Worm (Caenorhabditis elegans) whole organism, late embryonic: ENCODE data around the gene fbxa-179.

Source experiments
- F13H6.1 ChIP-seq: sonication (generic microtip); optimal IDR thresholded peaks from 2 replicates; lab custom pipeline; 2016; ENCODE audit warnings: missing genetic modification characterization, missing compliant biosample characterization
- K02D7.2 ChIP-seq: sonication (generic microtip); optimal IDR thresholded peaks from 2 replicates; lab custom pipeline; 2017; ENCODE audit warnings: mild to moderate bottlenecking, missing genetic modification characterization, missing compliant biosample characterization
- K09A11.1 ChIP-seq: sonication (generic microtip); optimal IDR thresholded peaks from 2 replicates; lab custom pipeline; 2017; ENCODE audit warnings: antibody characterized with exemption, mild to moderate bottlenecking, missing genetic modification characterization, missing compliant biosample characterization; ENCODE audit not compliant: insufficient read depth
- T23F11.4 ChIP-seq: fragments of 200-800 bp; sonication (Bioruptor generic); optimal IDR thresholded peaks from 2 replicates; lab custom pipeline; 2018; ENCODE audit warnings: mild to moderate bottlenecking, missing genetic modification characterization, missing compliant biosample characterization
- ahr-1 ChIP-seq: sonication (generic microtip); optimal IDR thresholded peaks from 2 replicates; lab custom pipeline; 2016; ENCODE audit warnings: missing genetic modification characterization, missing compliant biosample characterization
- ceh-18 ChIP-seq: sonication (generic microtip); optimal IDR thresholded peaks from 2 replicates; lab custom pipeline; 2016; ENCODE audit warnings: missing genetic modification characterization, missing compliant biosample characterization
- ceh-19 ChIP-seq: fragments of 200-800 bp; sonication (Bioruptor generic); optimal IDR thresholded peaks from 2 replicates; lab custom pipeline; 2018; ENCODE audit warnings: mild to moderate bottlenecking, missing genetic modification characterization, missing compliant biosample characterization
- ceh-2 ChIP-seq: sonication (generic microtip); optimal IDR thresholded peaks from 2 replicates; lab custom pipeline; 2016; ENCODE audit warnings: missing genotype, missing genetic modification characterization, missing compliant biosample characterization
- ceh-22 ChIP-seq: sonication (generic microtip); optimal IDR thresholded peaks from 2 replicates; lab custom pipeline; 2017; ENCODE audit warnings: missing biosample characterization, missing genetic modification characterization
- ceh-30 ChIP-seq: fragments of 150-350 bp; optimal IDR thresholded peaks from 2 replicates; lab custom pipeline; 2014; ENCODE audit warnings: missing biosample characterization, missing genetic modification characterization
- ceh-31 ChIP-seq: sonication (generic microtip); optimal IDR thresholded peaks from 2 replicates; lab custom pipeline; 2016; ENCODE audit warnings: missing genetic modification characterization, missing compliant biosample characterization
- ceh-34 ChIP-seq: sonication (generic microtip); optimal IDR thresholded peaks from 2 replicates; lab custom pipeline; 2016; ENCODE audit warnings: mild to moderate bottlenecking, missing genetic modification characterization, missing compliant biosample characterization
- ceh-45 ChIP-seq: fragments of 200-800 bp; sonication (Bioruptor generic); IDR thresholded peaks from 2 replicates; pipeline ENCODE4 v1.3.6; 2022; ENCODE audit warnings: missing genetic modification reagents, missing genetic modification characterization, missing compliant biosample characterization
- ceh-48 ChIP-seq: sonication (generic microtip); optimal IDR thresholded peaks from 2 replicates; lab custom pipeline; 2016; ENCODE audit warnings: missing genetic modification characterization, inconsistent platforms, missing compliant biosample characterization
- ceh-6 ChIP-seq: fragments of 200-800 bp; sonication (Bioruptor generic); optimal IDR thresholded peaks from 2 replicates; lab custom pipeline; 2018; ENCODE audit warnings: mild to moderate bottlenecking, missing genetic modification characterization, missing compliant biosample characterization
- ceh-9 ChIP-seq: sonication (generic microtip); optimal IDR thresholded peaks from 2 replicates; lab custom pipeline; 2016; ENCODE audit warnings: mild to moderate bottlenecking, missing genetic modification characterization, inconsistent platforms, missing compliant biosample characterization
- dmd-4 ChIP-seq: sonication (generic microtip); optimal IDR thresholded peaks from 2 replicates; lab custom pipeline; 2016; ENCODE audit warnings: borderline replicate concordance, missing genetic modification characterization, missing compliant biosample characterization
- dve-1 ChIP-seq: sonication (generic microtip); optimal IDR thresholded peaks from 2 replicates; lab custom pipeline; 2017; ENCODE audit warnings: antibody characterized with exemption, mild to moderate bottlenecking, missing genetic modification characterization, missing compliant biosample characterization
- elt-4 ChIP-seq: sonication (generic microtip); optimal IDR thresholded peaks from 2 replicates; lab custom pipeline; 2016; ENCODE audit warnings: missing genetic modification characterization, missing compliant biosample characterization
- ets-4 ChIP-seq: sonication (generic microtip); optimal IDR thresholded peaks from 2 replicates; lab custom pipeline; 2016; ENCODE audit warnings: missing genetic modification characterization, missing compliant biosample characterization
- fax-1 ChIP-seq: sonication (generic microtip); optimal IDR thresholded peaks from 2 replicates; lab custom pipeline; 2016; ENCODE audit warnings: missing genotype, missing genetic modification characterization, missing compliant biosample characterization
- fkh-10 ChIP-seq: fragments of 150-350 bp; optimal IDR thresholded peaks from 2 replicates; lab custom pipeline; 2014; ENCODE audit warnings: missing biosample characterization, missing genetic modification reagents, missing genetic modification characterization
- fkh-6 ChIP-seq: sonication (generic microtip); optimal IDR thresholded peaks from 2 replicates; lab custom pipeline; 2016; ENCODE audit warnings: missing genetic modification characterization, missing compliant biosample characterization
- gmeb-2 ChIP-seq: sonication (generic microtip); optimal IDR thresholded peaks from 2 replicates; lab custom pipeline; 2016; ENCODE audit warnings: missing genetic modification characterization, inconsistent platforms, missing compliant biosample characterization
- hlh-30 ChIP-seq: sonication (generic microtip); optimal IDR thresholded peaks from 2 replicates; lab custom pipeline; 2017; ENCODE audit warnings: antibody characterized with exemption, missing genetic modification characterization, missing compliant biosample characterization; ENCODE audit not compliant: insufficient read depth
- hlh-8 ChIP-seq: sonication (generic microtip); optimal IDR thresholded peaks from 2 replicates; lab custom pipeline; 2016; ENCODE audit warnings: missing genotype, missing genetic modification characterization, missing compliant biosample characterization
- lim-6 ChIP-seq: sonication (generic microtip); optimal IDR thresholded peaks from 2 replicates; lab custom pipeline; 2016; ENCODE audit warnings: missing genetic modification characterization, missing compliant biosample characterization
- lin-11 ChIP-seq: fragments of 200-800 bp; sonication (Bioruptor generic); optimal IDR thresholded peaks from 2 replicates; lab custom pipeline; 2018; ENCODE audit warnings: mild to moderate bottlenecking, missing genetic modification characterization, missing compliant biosample characterization
- madf-2 ChIP-seq: sonication (generic microtip); optimal IDR thresholded peaks from 2 replicates; lab custom pipeline; 2017; ENCODE audit warnings: missing genetic modification characterization, missing compliant biosample characterization
- mec-3 ChIP-seq: sonication (generic microtip); optimal IDR thresholded peaks from 2 replicates; lab custom pipeline; 2016; ENCODE audit warnings: borderline replicate concordance, missing genetic modification characterization, missing compliant biosample characterization
- nfya-1 ChIP-seq: sonication (generic microtip); optimal IDR thresholded peaks from 2 replicates; lab custom pipeline; 2017; ENCODE audit warnings: missing genetic modification characterization, mild to moderate bottlenecking, missing compliant biosample characterization, antibody characterized with exemption, moderate library complexity
- pat-9 ChIP-seq: fragments of 200-800 bp; sonication (Bioruptor generic); optimal IDR thresholded peaks from 2 replicates; lab custom pipeline; 2018; ENCODE audit warnings: mild to moderate bottlenecking, missing genetic modification characterization, moderate library complexity, missing compliant biosample characterization
- pax-1 ChIP-seq: fragments of 150-350 bp; optimal IDR thresholded peaks from 2 replicates; lab custom pipeline; 2014; ENCODE audit warnings: missing biosample characterization, missing genetic modification characterization
- pros-1 ChIP-seq: fragments of 150-350 bp; optimal IDR thresholded peaks from 2 replicates; lab custom pipeline; 2014; ENCODE audit warnings: missing biosample characterization, missing genetic modification reagents, missing genetic modification characterization
- ref-2 ChIP-seq: sonication (generic microtip); optimal IDR thresholded peaks from 2 replicates; lab custom pipeline; 2016; ENCODE audit warnings: missing genetic modification characterization, missing compliant biosample characterization
- rnt-1 ChIP-seq: sonication (generic microtip); optimal IDR thresholded peaks from 2 replicates; lab custom pipeline; 2016; ENCODE audit warnings: missing genetic modification characterization, missing compliant biosample characterization
- sdc-2 ChIP-seq: sonication (generic microtip); optimal IDR thresholded peaks from 2 replicates; lab custom pipeline; 2016; ENCODE audit warnings: missing genotype, missing genetic modification characterization, missing compliant biosample characterization
- sox-2 ChIP-seq: fragments of 200-800 bp; sonication (Bioruptor generic); IDR thresholded peaks from 2 replicates; pipeline ENCODE4 v1.3.6; 2022; ENCODE audit warnings: missing genetic modification reagents, missing genetic modification characterization, missing compliant biosample characterization
- tbx-7 ChIP-seq: sonication (generic microtip); optimal IDR thresholded peaks from 2 replicates; lab custom pipeline; 2016; ENCODE audit warnings: missing genotype, missing genetic modification characterization, missing compliant biosample characterization
- ttx-3 ChIP-seq: sonication (generic microtip); optimal IDR thresholded peaks from 2 replicates; lab custom pipeline; 2016; ENCODE audit warnings: missing genetic modification reagents, missing genetic modification characterization, missing compliant biosample characterization
- unc-3 ChIP-seq, 2 experiments: fragments of 200-800 bp in 1 of 2; sonication (Bioruptor generic) in 1 of 2; sonication (generic microtip) in 1 of 2; conservative IDR thresholded peaks in 1 of 2; optimal IDR thresholded peaks in 1 of 2; 2 replicates each; pipeline versions ENCODE4 v1.3.6 to Lab custom; 2016 to 2022; ENCODE audit warnings: missing compliant biosample characterization in 2 of 2, missing genetic modification characterization in 2 of 2, missing genetic modification reagents in 1 of 2
- unc-42 ChIP-seq: sonication (generic microtip); optimal IDR thresholded peaks from 2 replicates; lab custom pipeline; 2016; ENCODE audit warnings: missing genotype, missing genetic modification characterization, missing compliant biosample characterization
- unc-55 ChIP-seq: sonication (generic microtip); optimal IDR thresholded peaks from 2 replicates; lab custom pipeline; 2017; ENCODE audit warnings: missing biosample characterization, missing genetic modification reagents, missing genetic modification characterization
- zip-5 ChIP-seq: sonication (generic microtip); optimal IDR thresholded peaks from 2 replicates; lab custom pipeline; 2016; ENCODE audit warnings: missing genetic modification characterization, missing compliant biosample characterization
- ztf-16 ChIP-seq: sonication (generic microtip); optimal IDR thresholded peaks from 2 replicates; lab custom pipeline; 2017; ENCODE audit warnings: missing genetic modification characterization, missing compliant biosample characterization

The fbxa-179 gene

ce11 chrX:14412774-14413173 lies at the start of gene fbxa-179:
fbxa-179 (minus strand) TSS chrX:14412874.
- TF ChIP-seq hlh-30 (tag; lab: Kevin White, UChicago) (no peak), sdc-2 (tag; lab: Kevin White, UChicago) (no peak), ceh-31 (tag; lab: Kevin White, UChicago) (no peak), mec-3 (no peak), fkh-6 (tag; lab: Kevin White, UChicago) (no peak), ceh-30 (no peak), unc-3 (GFP tag; conservative IDR thresholded peaks at IDR 0.05; lab: Robert Waterston, UW) (no peak), unc-3 (tag; optimal IDR thresholded peaks at IDR 0.05; lab: Kevin White, UChicago) (no peak), pat-9 (no peak), hlh-8 (tag; lab: Kevin White, UChicago) (no peak), ets-4 (tag; lab: Kevin White, UChicago) (no peak), ceh-22 (tag; lab: Kevin White, UChicago) (no peak), K09A11.1 (tag; lab: Kevin White, UChicago) (no peak), unc-42 (tag; lab: Kevin White, UChicago) (no peak), lin-11 (tag; lab: Kevin White, UChicago) (no peak)

DNA sequence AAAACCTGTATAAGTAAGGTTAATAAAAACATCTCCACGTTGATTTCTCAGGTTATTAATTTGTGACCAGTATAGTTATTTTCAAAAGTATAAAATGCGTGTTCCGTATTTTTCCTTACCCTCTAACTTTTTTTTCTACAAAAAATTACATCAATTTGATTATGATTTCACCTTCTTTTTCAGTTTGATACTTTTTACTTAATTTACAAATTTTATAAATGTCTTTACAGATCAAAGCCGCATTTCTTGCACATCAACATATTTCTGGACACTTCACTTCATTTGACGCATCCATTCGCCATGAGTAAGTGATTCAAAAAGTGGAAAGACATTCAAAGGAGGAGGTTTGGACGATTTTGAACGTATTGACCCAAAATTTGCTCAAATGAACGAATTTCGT lies 47.7 kb upstream of the fbxa-179 start, which contains the start of gene Y66C5A.2:
Gene Y66C5A.2, plus strand, starts transcription at position 301 of the 400 bp plus-strand sequence.
- TF ChIP-seq gmeb-2 (tag; lab: Kevin White, UChicago) (no peak), dve-1 (no peak), dmd-4 (no peak), unc-42 (tag; lab: Kevin White, UChicago) (no peak), ceh-9 (tag; lab: Kevin White, UChicago) (no peak), ttx-3 (tag; lab: Kevin White, UChicago) (no peak), ceh-30 (no peak), ceh-19 (GFP tag; lab: Kevin White, UChicago) (no peak), tbx-7 (no peak), nfya-1 (tag; lab: Kevin White, UChicago) (no peak), madf-2 (tag; lab: Kevin White, UChicago) (no peak), ahr-1 (tag; lab: Kevin White, UChicago) (no peak), lin-11 (tag; lab: Kevin White, UChicago) (no peak), ceh-34 (tag; lab: Kevin White, UChicago) (no peak), ceh-48 (tag; lab: Kevin White, UChicago) (no peak), ceh-45 (GFP tag; lab: Robert Waterston, UW) (no peak), elt-4 (tag; lab: Kevin White, UChicago) (no peak), ceh-18 (no peak)

DNA sequence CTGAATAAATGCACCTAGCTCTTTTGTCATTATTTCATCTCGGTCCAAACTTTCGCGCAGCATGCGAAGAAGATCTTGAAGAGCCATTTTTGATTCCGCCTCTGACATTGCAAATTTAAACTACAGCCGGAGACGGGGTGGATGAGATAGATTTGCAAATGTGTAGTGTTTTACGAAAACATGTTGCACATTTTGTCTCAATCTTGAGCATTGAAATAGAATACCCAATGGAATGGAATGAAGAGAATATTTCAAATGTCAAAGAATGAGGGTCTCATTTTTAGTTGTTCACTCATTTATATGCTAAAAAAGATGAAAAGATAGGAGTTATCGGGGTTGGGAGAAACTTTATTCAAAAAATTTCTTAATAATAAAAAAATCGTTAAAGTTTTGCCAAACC lies 42.7 kb upstream of the fbxa-179 start, which contains the start of gene Y66C5A.1:
Gene Y66C5A.1, minus strand, starts transcription at position 101 of the 400 bp plus-strand sequence.
- no peak for TF ChIP-seq ceh-45 (GFP tag; lab: Robert Waterston, UW)
- TF ChIP-seq ref-2 (tag; lab: Kevin White, UChicago) = no peak
- no peak for TF ChIP-seq sox-2 (GFP tag; lab: Robert Waterston, UW)
- no peak for TF ChIP-seq dmd-4
- TF ChIP-seq fkh-10 (GFP tag; lab: Kevin White, UChicago) = no peak
- TF ChIP-seq unc-42 (tag; lab: Kevin White, UChicago) = no peak

DNA sequence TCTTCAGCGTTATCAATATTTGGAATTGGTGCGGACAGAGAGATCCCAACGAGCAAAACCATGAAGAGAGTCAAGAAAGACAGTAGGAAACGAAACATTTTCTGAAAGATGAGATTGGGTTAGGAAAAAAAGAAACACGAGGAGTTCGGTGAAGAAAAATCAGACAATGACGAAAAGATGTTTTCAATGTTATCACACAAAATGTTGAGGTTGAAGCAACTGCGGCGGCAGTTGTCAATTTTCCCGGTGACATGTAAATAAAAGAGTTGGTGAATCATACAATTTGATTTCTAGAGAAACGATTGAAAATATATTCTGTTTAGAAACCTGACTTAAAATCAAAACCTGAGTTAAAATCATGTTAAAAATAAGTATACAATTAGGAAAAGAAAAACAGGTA lies 41.1 kb upstream of the fbxa-179 start, which contains the start of gene F23D12.7:
Gene F23D12.7, minus strand, starts transcription at position 101 of the 400 bp plus-strand sequence.
- TF ChIP-seq unc-55 (GFP tag; lab: Kevin White, UChicago) (no peak), dve-1 (no peak), ceh-19 (GFP tag; lab: Kevin White, UChicago) (no peak), lim-6 (no peak), ztf-16 (no peak), K02D7.2 (tag; lab: Kevin White, UChicago) (no peak), fax-1 (tag; lab: Kevin White, UChicago) (no peak), fkh-6 (tag; lab: Kevin White, UChicago) (no peak), rnt-1 (tag; lab: Kevin White, UChicago) (no peak), F13H6.1 (tag; lab: Kevin White, UChicago) (no peak), ceh-6 (GFP tag; lab: Kevin White, UChicago) (no peak), ttx-3 (tag; lab: Kevin White, UChicago) (no peak), mec-3 (no peak), ceh-2 (tag; lab: Kevin White, UChicago) (no peak), pax-1 (tag; lab: Kevin White, UChicago) (no peak), T23F11.4 (no peak), pros-1 (tag; lab: Kevin White, UChicago) (no peak), zip-5 (tag; lab: Kevin White, UChicago) (no peak)
- TF ChIP-seq, all 69 proteins: peak for 0
